Worm (Caenorhabditis elegans): Measurements from ENCODE around the gene aos-1.

aos-1 gene

DNA sequence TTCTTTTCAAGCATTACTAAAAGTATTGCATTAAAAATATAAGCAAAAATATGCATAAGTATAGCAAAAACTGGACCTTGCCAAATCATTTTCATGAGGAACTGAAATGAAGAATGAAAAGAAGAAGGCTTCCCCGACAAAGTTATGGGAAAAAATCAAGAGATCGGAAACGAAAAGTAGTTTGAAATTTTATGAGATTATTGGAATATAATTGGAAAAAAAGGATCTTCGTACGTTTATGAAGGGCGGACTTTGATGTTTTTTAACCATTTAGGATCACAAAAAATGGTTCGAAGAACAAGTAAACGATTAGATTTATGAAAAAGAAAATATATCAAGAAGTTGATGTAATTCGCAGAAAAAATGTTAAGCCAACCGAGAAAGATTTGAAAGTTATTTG is 9.2 kb downstream of the aos-1 start, which contains the start of gene srxa-18:
Gene srxa-18, minus strand, starts transcription at position 100 of the 400 bp plus-strand sequence.
- TF ChIP-seq mef-2 (tag; optimal IDR thresholded peaks at IDR 0.05) (no peak), ces-1 (GFP tag; optimal IDR thresholded peaks at IDR 0.05) (no peak), efl-1 (optimal IDR thresholded peaks at IDR 0.05) (no peak), efl-1 (GFP tag; optimal IDR thresholded peaks at IDR 0.05 in 1 of 2) (peak in 1 of 2 experiments; percentile 90), hlh-17 (GFP tag; optimal IDR thresholded peaks at IDR 0.05; ENCODE audit: borderline replicate concordance) (no peak), nhr-11 (tag; optimal IDR thresholded peaks at IDR 0.05) (no peak)

DNA sequence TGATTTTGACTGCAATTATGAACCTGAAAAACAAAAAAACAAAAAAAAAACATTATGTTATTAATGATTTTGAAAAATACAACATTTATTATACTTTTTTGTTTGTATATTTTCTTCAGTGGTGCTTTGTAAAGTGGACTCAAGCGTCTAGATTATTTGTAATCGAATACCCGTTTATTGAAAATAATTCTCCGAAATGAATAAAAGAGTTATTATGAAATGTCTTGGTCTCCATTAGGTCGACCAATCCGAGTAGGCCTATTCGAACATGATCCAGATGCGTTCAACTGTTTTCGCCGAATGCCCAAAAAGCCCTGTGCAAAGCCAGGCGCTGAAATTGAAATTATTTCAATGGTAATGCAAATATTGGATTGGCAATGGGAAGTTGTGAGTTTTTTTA is 12.6 kb downstream of the aos-1 start, which contains the start of gene C08B6.5:
Gene C08B6.5, plus strand, starts transcription at position 301 of the 400 bp plus-strand sequence.
- TF ChIP-seq unc-30 (tag; optimal IDR thresholded peaks at IDR 0.05) (no peak), sox-4 (tag; optimal IDR thresholded peaks at IDR 0.05) (no peak), lin-39 (tag; optimal IDR thresholded peaks at IDR 0.05) (no peak), ceh-88 (GFP tag; IDR thresholded peaks at IDR 0.05) (no peak), aly-2 (tag; optimal IDR thresholded peaks at IDR 0.05) (no peak), irx-1 (tag; optimal IDR thresholded peaks at IDR 0.05) (no peak), fos-1 (tag; optimal IDR thresholded peaks at IDR 0.05) (no peak), ceh-82 (tag; optimal IDR thresholded peaks at IDR 0.05) (no peak), swsn-7 (tag; optimal IDR thresholded peaks at IDR 0.05) (no peak), pax-3 (tag; optimal IDR thresholded peaks at IDR 0.05) (no peak), dsc-1 (tag; optimal IDR thresholded peaks at IDR 0.05) (no peak)

DNA sequence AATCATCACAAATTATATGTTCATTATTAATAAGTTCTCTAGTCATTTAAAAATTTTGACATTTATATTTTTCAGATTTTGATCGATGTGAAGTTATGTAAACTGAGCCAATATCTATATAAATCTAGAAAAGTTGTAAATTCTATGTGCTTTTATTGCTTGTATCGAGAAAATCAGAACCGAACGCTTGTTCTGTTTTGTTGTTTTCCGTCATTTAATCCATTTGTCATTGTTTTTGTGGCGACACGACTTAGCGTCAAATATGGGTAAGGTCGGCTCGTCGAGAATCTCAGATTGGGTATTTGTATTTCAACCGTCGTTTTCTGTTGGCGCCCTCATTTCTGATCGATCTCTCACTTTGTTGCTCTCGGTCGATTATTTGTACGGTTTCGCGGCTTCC is 15.8 kb downstream of the aos-1 start, which contains the start of gene cht-5:
Gene cht-5, plus strand, starts transcription at position 301 of the 400 bp plus-strand sequence.
- TF ChIP-seq aly-2 (tag; optimal IDR thresholded peaks at IDR 0.05), result no peak
- TF ChIP-seq vab-15 (tag; optimal IDR thresholded peaks at IDR 0.05), result no peak
- TF ChIP-seq nhr-19 (GFP tag; conservative IDR thresholded peaks at IDR 0.05), result no peak
- TF ChIP-seq tbx-2 (tag; optimal IDR thresholded peaks at IDR 0.05), result no peak
- TF ChIP-seq fkh-8 (tag; optimal IDR thresholded peaks at IDR 0.05), result no peak
- TF ChIP-seq elt-2 (tag; optimal IDR thresholded peaks at IDR 0.05), result no peak
- TF ChIP-seq aha-1 (tag; optimal IDR thresholded peaks at IDR 0.05), result no peak
- TF ChIP-seq hlh-17 (GFP tag; optimal IDR thresholded peaks at IDR 0.05; ENCODE audit: borderline replicate concordance), result no peak
- TF ChIP-seq lsy-2 (tag; optimal IDR thresholded peaks at IDR 0.05), result no peak
- TF ChIP-seq mep-1 (tag; optimal IDR thresholded peaks at IDR 0.05), result no peak
- TF ChIP-seq mab-9 (GFP tag; IDR thresholded peaks at IDR 0.05), result no peak
- no peak for TF ChIP-seq Y116A8C.19 (tag; optimal IDR thresholded peaks at IDR 0.05; ENCODE audit: borderline replicate concordance)
- TF ChIP-seq dsc-1 (tag; optimal IDR thresholded peaks at IDR 0.05), result no peak
- no peak for TF ChIP-seq nhr-28 (tag; optimal IDR thresholded peaks at IDR 0.05)
- no peak for TF ChIP-seq lin-39 (tag; optimal IDR thresholded peaks at IDR 0.05)
- TF ChIP-seq C34B4.2 (tag; optimal IDR thresholded peaks at IDR 0.05), result no peak

DNA sequence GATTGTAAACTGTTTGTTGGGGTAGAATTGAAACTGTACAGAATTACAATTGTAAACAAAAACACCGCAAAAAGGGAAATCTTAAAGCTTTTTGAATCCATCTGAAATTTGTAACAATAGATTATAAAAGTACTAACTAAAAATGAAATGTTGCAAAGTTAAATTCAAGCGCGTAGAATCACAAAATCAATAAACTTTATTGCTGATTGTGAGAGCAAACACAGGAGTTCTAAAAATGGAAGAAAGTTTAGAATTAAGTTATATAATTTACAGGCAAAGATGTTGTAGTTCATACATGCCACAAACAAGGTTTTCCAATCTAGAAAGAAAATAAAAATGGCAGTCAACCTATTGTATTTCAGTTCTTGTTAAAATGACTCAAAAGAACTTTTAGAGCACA is 17.9 kb downstream of the aos-1 start, which contains the start of gene C08B6.3:
Gene C08B6.3, minus strand, starts transcription at position 101 of the 400 bp plus-strand sequence.
- TF ChIP-seq dpl-1 (GFP tag; optimal IDR thresholded peaks at IDR 0.05), result no peak
- TF ChIP-seq sptf-1 (tag; optimal IDR thresholded peaks at IDR 0.05), result no peak
- no peak for TF ChIP-seq jun-1 (tag; optimal IDR thresholded peaks at IDR 0.05)
- no peak for TF ChIP-seq fkh-10 (GFP tag; optimal IDR thresholded peaks at IDR 0.05)
- no peak for TF ChIP-seq mef-2 (tag; optimal IDR thresholded peaks at IDR 0.05)
- TF ChIP-seq pqm-1 (tag; optimal IDR thresholded peaks at IDR 0.05), result no peak

DNA sequence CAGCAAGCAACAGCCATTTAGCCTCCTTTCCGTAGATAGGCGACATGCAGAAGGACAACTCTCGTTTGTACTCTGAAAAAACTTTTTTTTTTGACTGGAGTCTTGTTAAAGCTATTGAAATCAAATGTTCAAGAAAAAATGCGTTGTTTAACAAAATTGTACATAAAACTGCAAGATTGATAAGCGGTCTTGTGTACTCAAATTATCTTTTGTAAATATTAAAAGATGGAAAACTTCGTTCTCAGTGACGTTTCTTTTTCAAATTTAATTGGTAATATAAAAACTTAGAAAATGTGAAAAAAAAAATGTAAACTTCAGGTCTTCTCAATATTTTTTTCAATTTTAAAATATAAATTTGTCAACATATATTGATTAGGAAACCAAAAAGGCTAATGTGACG is 19.0 kb downstream of the aos-1 start:
- TF ChIP-seq fkh-10 (GFP tag; optimal IDR thresholded peaks at IDR 0.05), result no peak
- TF ChIP-seq mdl-1 (tag; optimal IDR thresholded peaks at IDR 0.05), result no peak
- TF ChIP-seq hpl-2 (GFP tag; optimal IDR thresholded peaks at IDR 0.05), result no peak
- TF ChIP-seq skn-1 (tag; optimal IDR thresholded peaks at IDR 0.05), result no peak
- TF ChIP-seq grh-1 (GFP tag; IDR thresholded peaks at IDR 0.05), result no peak
- TF ChIP-seq unc-98 (GFP tag; IDR thresholded peaks at IDR 0.05), result no peak
- TF ChIP-seq nhr-12 (tag; optimal IDR thresholded peaks at IDR 0.05), result no peak
- no peak for TF ChIP-seq ztf-4 (tag; optimal IDR thresholded peaks at IDR 0.05)
- TF ChIP-seq nhr-90 (tag; optimal IDR thresholded peaks at IDR 0.05; ENCODE audit: poor library complexity), result no peak
- TF ChIP-seq pag-3 (tag; optimal IDR thresholded peaks at IDR 0.05; ENCODE audit: borderline replicate concordance, insufficient read depth), result no peak
- TF ChIP-seq nhr-28 (tag; optimal IDR thresholded peaks at IDR 0.05), result no peak
- TF ChIP-seq ces-1 (GFP tag; optimal IDR thresholded peaks at IDR 0.05), result no peak
- no peak for TF ChIP-seq nhr-11 (tag; optimal IDR thresholded peaks at IDR 0.05)
- no peak for TF ChIP-seq egl-13 (tag; optimal IDR thresholded peaks at IDR 0.05)
- TF ChIP-seq fos-1 (tag; optimal IDR thresholded peaks at IDR 0.05), result no peak
- TF ChIP-seq swsn-7 (tag; optimal IDR thresholded peaks at IDR 0.05), result no peak

Data from whole organism, L1 larva.